Worm (Caenorhabditis elegans) whole organism, L1 larva: Measurements from ENCODE around the gene Y46G5A.28.

Experiments used
- C04F5.9 ChIP-seq: sonication (generic microtip); optimal IDR thresholded peaks from 2 replicates; lab custom pipeline; 2016; ENCODE audit warnings: missing genetic modification characterization, missing compliant biosample characterization
- Y116A8C.19 ChIP-seq: sonication (generic microtip); optimal IDR thresholded peaks from 2 replicates; lab custom pipeline; 2016; ENCODE audit warnings: missing compliant biosample characterization, missing genetic modification characterization, borderline replicate concordance
- alr-1 ChIP-seq: fragments of 200-800 bp; sonication (Bioruptor generic); optimal IDR thresholded peaks from 2 replicates; lab custom pipeline; 2018; ENCODE audit warnings: borderline replicate concordance, mild to moderate bottlenecking, missing genetic modification characterization, missing compliant biosample characterization
- aly-2 ChIP-seq: fragments of 150-350 bp; optimal IDR thresholded peaks from 2 replicates; lab custom pipeline; 2014; ENCODE audit warnings: missing biosample characterization, missing genetic modification characterization
- ama-1 ChIP-seq: fragments of 150-350 bp; optimal IDR thresholded peaks from 2 replicates; lab custom pipeline; 2014
- blmp-1 ChIP-seq: fragments of 150-350 bp; optimal IDR thresholded peaks from 2 replicates; lab custom pipeline; 2014; ENCODE audit warnings: missing biosample characterization, missing genetic modification characterization
- ceh-88 ChIP-seq: fragments of 200-800 bp; sonication (Bioruptor generic); IDR thresholded peaks from 2 replicates; pipeline ENCODE4 v1.3.6; 2022; ENCODE audit warnings: missing genetic modification characterization, missing compliant biosample characterization
- ceh-90 ChIP-seq: sonication (generic microtip); optimal IDR thresholded peaks from 2 replicates; lab custom pipeline; 2016; ENCODE audit warnings: missing genetic modification characterization, missing compliant biosample characterization
- dsc-1 ChIP-seq: sonication (generic microtip); optimal IDR thresholded peaks from 2 replicates; lab custom pipeline; 2016; ENCODE audit warnings: mild to moderate bottlenecking, missing genetic modification characterization, missing compliant biosample characterization
- egl-27 ChIP-seq, 2 experiments: fragments of 150-350 bp in 1 of 2; sonication (generic microtip); optimal IDR thresholded peaks; 3 replicates each; lab custom pipeline; 2017 to 2018; ENCODE audit warnings: missing biosample characterization in 2 of 2, missing genetic modification characterization in 2 of 2, missing genetic modification reagents in 2 of 2
- elt-2 ChIP-seq: sonication (generic microtip); optimal IDR thresholded peaks from 2 replicates; lab custom pipeline; 2016; ENCODE audit warnings: missing genetic modification characterization, mild to moderate bottlenecking, inconsistent platforms, missing compliant biosample characterization, missing genetic modification reagents
- elt-3 ChIP-seq, 6 experiments: fragments of 150-350 bp in 1 of 6; sonication (generic microtip); optimal IDR thresholded peaks; 2 replicates each; lab custom pipeline; 2017 to 2018; ENCODE audit warnings: missing biosample characterization in 6 of 6, missing genetic modification characterization in 6 of 6, inconsistent platforms in 1 of 6
- ets-5 ChIP-seq: fragments of 200-800 bp; sonication (Bioruptor generic); IDR thresholded peaks from 2 replicates; pipeline ENCODE4 v1.3.6; 2022; ENCODE audit warnings: missing genetic modification characterization, missing compliant biosample characterization
- fkh-10 ChIP-seq: sonication (generic microtip); optimal IDR thresholded peaks from 2 replicates; lab custom pipeline; 2017; ENCODE audit warnings: missing biosample characterization, missing genetic modification reagents, missing genetic modification characterization
- hlh-17 ChIP-seq: fragments of 200-800 bp; sonication (Bioruptor generic); optimal IDR thresholded peaks from 2 replicates; lab custom pipeline; 2018; ENCODE audit warnings: missing genetic modification characterization, mild to moderate bottlenecking, missing compliant biosample characterization, moderate library complexity, borderline replicate concordance
- hlh-4 ChIP-seq: sonication (generic microtip); optimal IDR thresholded peaks from 2 replicates; lab custom pipeline; 2016; ENCODE audit warnings: mild to moderate bottlenecking, missing genetic modification characterization, missing compliant biosample characterization
- irx-1 ChIP-seq: sonication (generic microtip); optimal IDR thresholded peaks from 2 replicates; lab custom pipeline; 2016; ENCODE audit warnings: missing genetic modification characterization, missing compliant biosample characterization
- isw-1 ChIP-seq: fragments of 200-800 bp; sonication (Bioruptor generic); IDR thresholded peaks from 2 replicates; pipeline ENCODE4 v1.3.6; 2022; ENCODE audit warnings: missing genetic modification characterization, missing compliant biosample characterization
- jun-1 ChIP-seq: fragments of 150-350 bp; optimal IDR thresholded peaks from 2 replicates; lab custom pipeline; 2014; ENCODE audit warnings: missing biosample characterization, missing genetic modification reagents, missing genetic modification characterization
- lin-14 ChIP-seq: fragments of 200-800 bp; sonication (Bioruptor generic); optimal IDR thresholded peaks from 2 replicates; lab custom pipeline; 2018; ENCODE audit warnings: mild to moderate bottlenecking, missing genetic modification characterization, moderate library complexity, missing compliant biosample characterization
- lin-35 ChIP-seq, 2 experiments: fragments of 150-350 bp; optimal IDR thresholded peaks; 2 replicates each; lab custom pipeline; 2014; ENCODE audit warnings: missing biosample characterization in 2 of 2, missing genetic modification characterization in 2 of 2, missing genetic modification reagents in 2 of 2
- lin-39 ChIP-seq: fragments of 150-350 bp; optimal IDR thresholded peaks from 2 replicates; lab custom pipeline; 2014; ENCODE audit warnings: missing biosample characterization, missing genetic modification reagents, missing genetic modification characterization
- lir-3 ChIP-seq: sonication (generic microtip); optimal IDR thresholded peaks from 2 replicates; lab custom pipeline; 2016; ENCODE audit warnings: mild to moderate bottlenecking, missing genetic modification characterization, moderate library complexity, missing compliant biosample characterization; ENCODE audit not compliant: poor library complexity
- mdl-1 ChIP-seq, 2 experiments: fragments of 150-350 bp; optimal IDR thresholded peaks; 2 replicates each; lab custom pipeline; 2014 to 2017; ENCODE audit warnings: missing biosample characterization in 2 of 2, missing genetic modification characterization in 2 of 2, inconsistent platforms in 1 of 2
- mef-2 ChIP-seq: fragments of 150-350 bp; optimal IDR thresholded peaks from 2 replicates; lab custom pipeline; 2014; ENCODE audit warnings: missing biosample characterization, missing genetic modification characterization
- mep-1 ChIP-seq: fragments of 150-350 bp; optimal IDR thresholded peaks from 2 replicates; lab custom pipeline; 2014; ENCODE audit warnings: missing biosample characterization, missing genetic modification characterization
- nhr-19 ChIP-seq: fragments of 200-800 bp; sonication (Bioruptor generic); conservative IDR thresholded peaks from 2 replicates; pipeline ENCODE4 v1.3.6; 2022; ENCODE audit warnings: missing genetic modification characterization, missing compliant biosample characterization
- nhr-28 ChIP-seq: fragments of 150-350 bp; optimal IDR thresholded peaks from 2 replicates; lab custom pipeline; 2014; ENCODE audit warnings: missing biosample characterization, missing genetic modification characterization
- nhr-71 ChIP-seq: sonication (generic microtip); optimal IDR thresholded peaks from 2 replicates; lab custom pipeline; 2016; ENCODE audit warnings: mild to moderate bottlenecking, missing genetic modification characterization, moderate library complexity, missing compliant biosample characterization
- nhr-84 ChIP-seq: sonication (generic microtip); optimal IDR thresholded peaks from 2 replicates; lab custom pipeline; 2017; ENCODE audit warnings: missing biosample characterization, missing genetic modification characterization
- nhr-90 ChIP-seq: sonication (generic microtip); optimal IDR thresholded peaks from 2 replicates; lab custom pipeline; 2016; ENCODE audit warnings: mild to moderate bottlenecking, missing genetic modification characterization, missing compliant biosample characterization; ENCODE audit not compliant: poor library complexity
- pax-3 ChIP-seq: fragments of 200-800 bp; sonication (Bioruptor generic); optimal IDR thresholded peaks from 2 replicates; lab custom pipeline; 2018; ENCODE audit warnings: mild to moderate bottlenecking, missing genetic modification characterization, moderate library complexity, missing compliant biosample characterization
- skn-1 ChIP-seq: fragments of 150-350 bp; optimal IDR thresholded peaks from 2 replicates; lab custom pipeline; 2014; ENCODE audit warnings: missing biosample characterization, missing genetic modification characterization
- sox-4 ChIP-seq: sonication (generic microtip); optimal IDR thresholded peaks from 2 replicates; lab custom pipeline; 2016; ENCODE audit warnings: missing genetic modification characterization, missing compliant biosample characterization
- sptf-1 ChIP-seq: fragments of 150-350 bp; optimal IDR thresholded peaks from 2 replicates; lab custom pipeline; 2014; ENCODE audit warnings: missing biosample characterization, missing genetic modification characterization
- sup-37 ChIP-seq: fragments of 200-800 bp; sonication (Bioruptor generic); optimal IDR thresholded peaks from 2 replicates; lab custom pipeline; 2018; ENCODE audit warnings: mild to moderate bottlenecking, missing genetic modification characterization, missing compliant biosample characterization
- swsn-7 ChIP-seq: sonication (generic microtip); optimal IDR thresholded peaks from 2 replicates; lab custom pipeline; 2016; ENCODE audit warnings: missing genetic modification characterization, missing compliant biosample characterization
- unc-30 ChIP-seq: sonication (generic microtip); optimal IDR thresholded peaks from 2 replicates; lab custom pipeline; 2017; ENCODE audit warnings: missing biosample characterization, missing genetic modification characterization
- unc-62 ChIP-seq: fragments of 150-350 bp; optimal IDR thresholded peaks from 2 replicates; lab custom pipeline; 2014; ENCODE audit warnings: missing biosample characterization, missing genetic modification reagents, missing genetic modification characterization
- unc-86 ChIP-seq: sonication (generic microtip); optimal IDR thresholded peaks from 2 replicates; lab custom pipeline; 2016; ENCODE audit warnings: missing genetic modification characterization, missing compliant biosample characterization
- xbp-1 ChIP-seq: sonication (generic microtip); optimal IDR thresholded peaks from 2 replicates; lab custom pipeline; 2016; ENCODE audit warnings: missing genetic modification characterization, missing compliant biosample characterization
- zag-1 ChIP-seq: fragments of 150-350 bp; optimal IDR thresholded peaks from 2 replicates; lab custom pipeline; 2014; ENCODE audit warnings: missing biosample characterization, missing genetic modification characterization
- zip-4 ChIP-seq: fragments of 200-800 bp; sonication (Bioruptor generic); optimal IDR thresholded peaks from 2 replicates; lab custom pipeline; 2018; ENCODE audit warnings: mild to moderate bottlenecking, missing genetic modification characterization, moderate library complexity, missing compliant biosample characterization
- ztf-4 ChIP-seq: fragments of 150-350 bp; optimal IDR thresholded peaks from 2 replicates; lab custom pipeline; 2014; ENCODE audit warnings: missing biosample characterization, missing genetic modification characterization

Y46G5A.28 gene

ce11 chrII:12824463-12824862, 25.8 kb upstream of the Y46G5A.28 start:
- TF ChIP-seq ceh-90 (no peak), pax-3 (no peak), mep-1 (tag; lab: Kevin White, UChicago) (no peak), blmp-1 (tag; lab: Kevin White, UChicago) (no peak), ama-1 (lab: Kevin White, UChicago) (no peak), zag-1 (no peak), zip-4 (no peak), ztf-4 (tag; lab: Kevin White, UChicago) (no peak), fkh-10 (GFP tag; lab: Kevin White, UChicago) (no peak), nhr-84 (tag; lab: Kevin White, UChicago) (no peak), sup-37 (GFP tag; lab: Kevin White, UChicago) (no peak), unc-86 (tag; lab: Kevin White, UChicago) (no peak), alr-1 (no peak), mef-2 (tag; lab: Kevin White, UChicago) (no peak), xbp-1 (tag; lab: Kevin White, UChicago) (no peak), Y116A8C.19 (tag; lab: Kevin White, UChicago) (no peak), nhr-71 (tag; lab: Kevin White, UChicago) (no peak)

DNA sequence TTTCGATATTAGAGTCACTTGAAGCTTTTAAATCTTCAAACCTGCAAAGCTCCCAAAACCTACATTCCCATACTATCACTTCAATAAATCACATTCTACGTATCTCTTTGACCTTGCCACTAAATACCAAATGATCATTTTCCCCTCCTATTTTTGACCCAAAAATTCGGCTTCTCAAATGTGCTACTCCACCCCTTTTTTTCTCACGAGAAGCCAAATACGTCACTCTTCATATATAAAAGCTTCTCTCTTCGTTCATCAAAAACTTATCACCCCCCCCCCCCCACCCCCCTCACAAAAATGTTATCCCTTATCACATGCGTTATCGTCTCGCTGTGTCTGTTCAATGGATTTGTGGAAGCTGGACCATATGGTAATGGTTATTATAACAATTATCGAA, 23.5 kb upstream of the Y46G5A.28 start, which contains the start of gene Y46G5A.38:
Gene Y46G5A.38, plus strand, starts transcription at position 301 of the 400 bp plus-strand sequence.
- TF ChIP-seq hlh-4 (tag; lab: Kevin White, UChicago) = no peak
- no peak for TF ChIP-seq egl-27 (tag; optimal IDR thresholded peaks at IDR 0.05; lab: Kevin White, UChicago)
- no peak for TF ChIP-seq ceh-88
- no peak for TF ChIP-seq nhr-19 (GFP tag; lab: Robert Waterston, UW)
- no peak for TF ChIP-seq mdl-1 (tag; optimal IDR thresholded peaks at IDR 0.05; lab: Kevin White, UChicago)
- no peak for TF ChIP-seq elt-2
- TF ChIP-seq ets-5 (GFP tag; lab: Robert Waterston, UW) = no peak
- TF ChIP-seq aly-2 (tag; lab: Kevin White, UChicago) = no peak
- no peak for TF ChIP-seq hlh-17 (GFP tag; lab: Kevin White, UChicago)
- TF ChIP-seq nhr-28 (tag; lab: Kevin White, UChicago) = no peak
- TF ChIP-seq lir-3 (tag; lab: Kevin White, UChicago) = no peak
- TF ChIP-seq unc-62 = no peak
- no peak for TF ChIP-seq sox-4 (tag; lab: Kevin White, UChicago)
- TF ChIP-seq swsn-7 (tag; lab: Kevin White, UChicago) = no peak
- no peak for TF ChIP-seq dsc-1
- no peak for TF ChIP-seq lin-14 (GFP tag; lab: Kevin White, UChicago)

- TF ChIP-seq mep-1 (tag; lab: Kevin White, UChicago) (no peak), C04F5.9 (tag; lab: Kevin White, UChicago) (no peak), unc-30 (no peak), hlh-17 (GFP tag; lab: Kevin White, UChicago) (no peak), isw-1 (no peak), xbp-1 (tag; lab: Kevin White, UChicago) (no peak), elt-3 (tag; optimal IDR thresholded peaks at IDR 0.05; lab: Kevin White, UChicago) (no peak), ceh-90 (no peak), lin-35 (GFP tag; optimal IDR thresholded peaks at IDR 0.05; lab: Kevin White, UChicago) (no peak), skn-1 (tag; lab: Kevin White, UChicago) (no peak), irx-1 (tag; lab: Kevin White, UChicago) (no peak), dsc-1 (no peak), ceh-88 (no peak), jun-1 (tag; lab: Kevin White, UChicago) (no peak), sptf-1 (no peak), swsn-7 (tag; lab: Kevin White, UChicago) (no peak), nhr-90 (tag; lab: Kevin White, UChicago) (no peak), blmp-1 (tag; lab: Kevin White, UChicago) (no peak), lin-39 (tag; lab: Kevin White, UChicago) (no peak)
Observed at ce11 chrII:12828863-12829262, 21.4 kb upstream of the Y46G5A.28 start, which contains the start of gene Y46G5A.23. Gene Y46G5A.23, minus strand, starts transcription at chrII:12828963.
